Fruit fly (Drosophila melanogaster) whole organism, embryonic: ENCODE results near the gene Sec15.
A peak's percentile ranks its signal among the peaks of the same experiment; 100 is the strongest.

Source experiments
- Bteb2 ChIP-seq: fragments of 200-800 bp; sonication (Bioruptor generic); optimal IDR thresholded peaks from 2 replicates; lab custom pipeline; 2016; ENCODE audit warnings: missing biosample characterization, missing genetic modification characterization
- C15 ChIP-seq: fragments of 200-800 bp; sonication (Bioruptor generic); IDR thresholded peaks from 3 replicates; pipeline ENCODE4 v1.3.6; 2022; ENCODE audit warnings: missing biosample characterization, missing genetic modification characterization
- CG11695 ChIP-seq: fragments of 200-800 bp; sonication (Bioruptor generic); IDR thresholded peaks from 3 replicates; pipeline ENCODE4 v1.3.6; 2022; ENCODE audit warnings: missing biosample characterization, missing genetic modification characterization
- CG12071 ChIP-seq: fragments of 200-800 bp; sonication (Bioruptor generic); optimal IDR thresholded peaks from 3 replicates; lab custom pipeline; 2018; ENCODE audit warnings: missing biosample characterization, mild to moderate bottlenecking, missing genetic modification characterization
- CG1233 ChIP-seq: fragments of 200-800 bp; sonication (Bioruptor generic); optimal IDR thresholded peaks from 4 replicates; lab custom pipeline; 2018; ENCODE audit warnings: missing biosample characterization, mild to moderate bottlenecking, missing genetic modification characterization
- CG13296 ChIP-seq: fragments of 200-800 bp; sonication (Bioruptor generic); optimal IDR thresholded peaks from 3 replicates; lab custom pipeline; 2018; ENCODE audit warnings: missing biosample characterization, mild to moderate bottlenecking, missing genetic modification characterization
- CG17359 ChIP-seq: fragments of 200-800 bp; sonication (Bioruptor generic); optimal IDR thresholded peaks from 3 replicates; lab custom pipeline; 2018; ENCODE audit warnings: missing biosample characterization, mild to moderate bottlenecking, missing genetic modification characterization, moderate library complexity
- CG18011 ChIP-seq: fragments of 200-800 bp; sonication (Bioruptor generic); optimal IDR thresholded peaks from 2 replicates; lab custom pipeline; 2017; ENCODE audit warnings: missing biosample characterization, missing genetic modification characterization, mild to moderate bottlenecking, moderate library complexity, missing genotype
- CG18262 ChIP-seq: fragments of 200-800 bp; optimal IDR thresholded peaks from 3 replicates; lab custom pipeline; 2019; ENCODE audit warnings: missing biosample characterization, mild to moderate bottlenecking, missing genetic modification characterization, moderate library complexity
- CG18599 ChIP-seq: fragments of 200-800 bp; sonication (Bioruptor generic); optimal IDR thresholded peaks from 3 replicates; lab custom pipeline; 2017; ENCODE audit warnings: missing biosample characterization, missing genetic modification characterization, mild to moderate bottlenecking, moderate library complexity, missing genetic modification reagents
- CG18764 ChIP-seq: fragments of 200-800 bp; sonication (Bioruptor generic); optimal IDR thresholded peaks from 3 replicates; lab custom pipeline; 2016; ENCODE audit warnings: missing biosample characterization, missing genetic modification characterization
- CG31224 ChIP-seq: fragments of 200-800 bp; sonication (Bioruptor generic); IDR thresholded peaks from 2 replicates; pipeline ENCODE4 v1.3.6; 2022; ENCODE audit warnings: missing biosample characterization, missing genetic modification characterization
- CG3281 ChIP-seq: fragments of 200-800 bp; sonication (Bioruptor generic); optimal IDR thresholded peaks from 3 replicates; lab custom pipeline; 2017; ENCODE audit warnings: missing biosample characterization, mild to moderate bottlenecking, missing genetic modification characterization
- CG33557 ChIP-seq: fragments of 200-800 bp; sonication (Bioruptor generic); optimal IDR thresholded peaks from 2 replicates; lab custom pipeline; 2019; ENCODE audit warnings: missing biosample characterization, mild to moderate bottlenecking, missing genetic modification characterization, moderate library complexity
- CG4617 ChIP-seq: fragments of 200-800 bp; sonication (Bioruptor generic); optimal IDR thresholded peaks from 3 replicates; lab custom pipeline; 2016; ENCODE audit warnings: missing biosample characterization, missing genetic modification characterization, borderline replicate concordance
- CG4820 ChIP-seq: fragments of 200-800 bp; sonication (Bioruptor generic); optimal IDR thresholded peaks from 3 replicates; lab custom pipeline; 2016; ENCODE audit warnings: missing biosample characterization, missing genetic modification characterization
- CG6254 ChIP-seq: fragments of 200-800 bp; sonication (Bioruptor generic); optimal IDR thresholded peaks from 3 replicates; lab custom pipeline; 2017; ENCODE audit warnings: mild to moderate bottlenecking, missing biosample characterization, missing genetic modification reagents, missing genetic modification characterization
- CG7786 ChIP-seq: fragments of 200-800 bp; sonication (Bioruptor generic); optimal IDR thresholded peaks from 2 replicates; lab custom pipeline; 2016; ENCODE audit warnings: missing biosample characterization, missing genetic modification characterization
- CG8359 ChIP-seq: fragments of 200-800 bp; sonication (Bioruptor generic); optimal IDR thresholded peaks from 2 replicates; lab custom pipeline; 2017; ENCODE audit warnings: missing biosample characterization, mild to moderate bottlenecking, missing genetic modification characterization, borderline replicate concordance
- CG8944 ChIP-seq: fragments of 200-800 bp; sonication (Bioruptor generic); optimal IDR thresholded peaks from 3 replicates; lab custom pipeline; 2016; ENCODE audit warnings: missing biosample characterization, missing genetic modification characterization
- Chrac-16 ChIP-seq: fragments of 200-800 bp; sonication (Bioruptor generic); optimal IDR thresholded peaks from 3 replicates; lab custom pipeline; 2016; ENCODE audit warnings: missing biosample characterization, missing genetic modification characterization
- Dref ChIP-seq: fragments of 200-800 bp; sonication (Bioruptor generic); IDR thresholded peaks from 2 replicates; pipeline ENCODE4 v1.3.6; 2022; ENCODE audit warnings: missing biosample characterization, missing genetic modification characterization
- Hr3 ChIP-seq: fragments of 200-800 bp; sonication (Bioruptor generic); optimal IDR thresholded peaks from 3 replicates; lab custom pipeline; 2016; ENCODE audit warnings: missing biosample characterization, missing genetic modification characterization
- Hr78 ChIP-seq, 2 experiments: fragments of 200-800 bp in 1 of 2; fragments of >200 bp in 1 of 2; sonication (Bioruptor generic) in 1 of 2; optimal IDR thresholded peaks; 2 replicates each; lab custom pipeline; 2017 to 2019; ENCODE audit warnings: missing biosample characterization in 2 of 2, missing genetic modification characterization in 2 of 2, mild to moderate bottlenecking in 1 of 2, moderate library complexity in 1 of 2
- Lhr ChIP-seq: fragments of 200-800 bp; sonication (Bioruptor generic); optimal IDR thresholded peaks from 3 replicates; lab custom pipeline; 2017; ENCODE audit warnings: mild to moderate bottlenecking, missing biosample characterization, missing genetic modification reagents, missing genetic modification characterization
- Oli ChIP-seq: fragments of 200-800 bp; sonication (Bioruptor generic); optimal IDR thresholded peaks from 2 replicates; lab custom pipeline; 2018; ENCODE audit warnings: missing biosample characterization, mild to moderate bottlenecking, missing genetic modification characterization, moderate library complexity
- Sox100B ChIP-seq: fragments of 200-800 bp; sonication (Bioruptor generic); optimal IDR thresholded peaks from 3 replicates; lab custom pipeline; 2018; ENCODE audit warnings: missing biosample characterization, mild to moderate bottlenecking, missing genetic modification characterization
- Tbp ChIP-seq: fragments of >200 bp; optimal IDR thresholded peaks from 2 replicates; lab custom pipeline; 2018; ENCODE audit warnings: missing biosample characterization, missing genetic modification characterization
- bbx ChIP-seq: fragments of 200-800 bp; sonication (Bioruptor generic); IDR thresholded peaks from 2 replicates; pipeline ENCODE4 v1.3.6; 2022; ENCODE audit warnings: missing biosample characterization, missing genetic modification characterization; ENCODE audit not compliant: partially characterized antibody
- br ChIP-seq: fragments of >200 bp; optimal IDR thresholded peaks from 2 replicates; lab custom pipeline; 2017
- btn ChIP-seq: fragments of 200-800 bp; sonication (Bioruptor generic); optimal IDR thresholded peaks from 2 replicates; lab custom pipeline; 2016; ENCODE audit warnings: missing biosample characterization, missing genetic modification characterization
- chif ChIP-seq, 2 experiments: fragments of 200-800 bp; sonication (Bioruptor generic); optimal IDR thresholded peaks; 3 replicates each; lab custom pipeline; 2016; ENCODE audit warnings: missing biosample characterization in 2 of 2, missing genetic modification characterization in 2 of 2
- dm ChIP-seq: fragments of 200-800 bp; sonication (Bioruptor generic); optimal IDR thresholded peaks from 3 replicates; lab custom pipeline; 2016; ENCODE audit warnings: missing biosample characterization, missing genetic modification characterization
- fd96Cb ChIP-seq: fragments of 200-800 bp; sonication (Bioruptor generic); optimal IDR thresholded peaks from 2 replicates; lab custom pipeline; 2018; ENCODE audit warnings: missing biosample characterization, mild to moderate bottlenecking, missing genetic modification characterization, moderate library complexity
- gem ChIP-seq: fragments of 200-800 bp; sonication (Bioruptor generic); optimal IDR thresholded peaks from 2 replicates; lab custom pipeline; 2019; ENCODE audit warnings: missing biosample characterization, mild to moderate bottlenecking, missing genetic modification characterization, moderate library complexity
- gt ChIP-seq: fragments of 200-800 bp; sonication (Bioruptor generic); IDR thresholded peaks from 2 replicates; pipeline ENCODE4 v1.3.6; 2022; ENCODE audit warnings: missing biosample characterization, missing genetic modification characterization
- hbn ChIP-seq: fragments of 200-800 bp; sonication (Bioruptor generic); IDR thresholded peaks from 2 replicates; pipeline ENCODE4 v1.3.6; 2022; ENCODE audit warnings: missing biosample characterization, missing genetic modification characterization; ENCODE audit not compliant: partially characterized antibody
- her ChIP-seq: fragments of 200-800 bp; sonication (Bioruptor generic); optimal IDR thresholded peaks from 2 replicates; lab custom pipeline; 2016; ENCODE audit warnings: missing biosample characterization, missing genetic modification characterization
- jing ChIP-seq: fragments of 200-800 bp; sonication (Bioruptor generic); optimal IDR thresholded peaks from 2 replicates; lab custom pipeline; 2018; ENCODE audit warnings: missing biosample characterization, mild to moderate bottlenecking, missing genetic modification characterization
- kni ChIP-seq: fragments of 200-800 bp; sonication (Bioruptor generic); optimal IDR thresholded peaks from 3 replicates; lab custom pipeline; 2017; ENCODE audit warnings: mild to moderate bottlenecking, missing biosample characterization, missing genetic modification reagents, missing genetic modification characterization
- odd ChIP-seq: fragments of 200-800 bp; sonication (Bioruptor generic); optimal IDR thresholded peaks from 2 replicates; lab custom pipeline; 2017; ENCODE audit warnings: missing biosample characterization, mild to moderate bottlenecking, missing genetic modification characterization
- onecut ChIP-seq: fragments of 200-800 bp; sonication (Bioruptor generic); IDR thresholded peaks from 2 replicates; pipeline ENCODE4 v1.3.6; 2022; ENCODE audit warnings: missing biosample characterization, missing genetic modification characterization
- ranshi ChIP-seq: fragments of 200-800 bp; sonication (Bioruptor generic); IDR thresholded peaks from 2 replicates; pipeline ENCODE4 v1.3.6; 2022; ENCODE audit warnings: missing biosample characterization, missing genetic modification characterization
- row ChIP-seq: fragments of 200-800 bp; sonication (Bioruptor generic); IDR thresholded peaks from 3 replicates; pipeline ENCODE4 v1.3.6; 2022; ENCODE audit warnings: missing biosample characterization, missing genetic modification characterization
- schlank ChIP-seq: fragments of 200-800 bp; sonication (Bioruptor generic); optimal IDR thresholded peaks from 2 replicates; lab custom pipeline; 2018; ENCODE audit warnings: missing biosample characterization, mild to moderate bottlenecking, missing genetic modification characterization
- sob ChIP-seq: fragments of 200-800 bp; sonication (Bioruptor generic); IDR thresholded peaks from 2 replicates; pipeline ENCODE4 v1.3.6; 2022; ENCODE audit warnings: missing biosample characterization, missing genetic modification characterization
- stwl ChIP-seq: fragments of 200-800 bp; sonication (Bioruptor generic); optimal IDR thresholded peaks from 3 replicates; lab custom pipeline; 2018; ENCODE audit warnings: missing biosample characterization, mild to moderate bottlenecking, missing genetic modification characterization, moderate library complexity
- tio ChIP-seq: fragments of 200-800 bp; sonication (Bioruptor generic); optimal IDR thresholded peaks from 2 replicates; lab custom pipeline; 2017; ENCODE audit warnings: missing biosample characterization, missing genetic modification characterization, inconsistent platforms
- trh ChIP-seq: fragments of 200-800 bp; sonication (Bioruptor generic); optimal IDR thresholded peaks from 2 replicates; lab custom pipeline; 2016; ENCODE audit warnings: missing biosample characterization, missing genetic modification characterization
- usp ChIP-seq: fragments of >200 bp; optimal IDR thresholded peaks from 2 replicates; lab custom pipeline; 2017; ENCODE audit warnings: missing biosample characterization, missing genetic modification characterization

The Sec15 gene

dm6 chr3R:21138220-21138754 is 30.5 kb upstream of the Sec15 start, which contains the start of gene meigo (continued):
- TF ChIP-seq CG18599 (no peak), kni (GFP tag; lab: Kevin White, UChicago) (peak; percentile 43), CG18262 (peak; percentile 74), CG7786 (GFP tag; lab: Kevin White, UChicago) (peak; percentile 46), odd (GFP tag; lab: Kevin White, UChicago) (no peak), onecut (GFP tag; lab: Robert Waterston, UW) (peak; percentile 9; the same call in 1 of the 2 replicates), Tbp (GFP tag; lab: Kevin White, UChicago) (peak; percentile 52), CG4617 (GFP tag; lab: Kevin White, UChicago) (peak; percentile 68), CG11695 (GFP tag; lab: Robert Waterston, UW) (no peak), hbn (GFP tag; lab: Robert Waterston, UW) (no peak), CG18011 (GFP tag; lab: Kevin White, UChicago) (peak; percentile 54), CG6254 (no peak), Sox100B (GFP tag; lab: Kevin White, UChicago) (no peak), sob (GFP tag; lab: Robert Waterston, UW) (peak; percentile 77), CG31224 (GFP tag; lab: Robert Waterston, UW) (no peak), CG1233 (GFP tag; lab: Kevin White, UChicago) (peak; percentile 47), Chrac-16 (GFP tag; lab: Kevin White, UChicago) (peak; percentile 59), jing (GFP tag; lab: Kevin White, UChicago) (no peak), C15 (GFP tag; lab: Robert Waterston, UW) (0 out of 3 replicates have a peak, but pooled peaks have one; percentile 13), usp (GFP tag; lab: Kevin White, UChicago) (no peak), Hr3 (peak; percentile 68), CG4820 (GFP tag; lab: Kevin White, UChicago) (peak; percentile 42), dm (GFP tag; lab: Kevin White, UChicago) (peak; percentile 32), CG8359 (no peak), bbx (GFP tag; lab: Robert Waterston, UW) (no peak; the same call in 1 of the 2 replicates), fd96Cb (peak; percentile 54), stwl (peak; percentile 66), CG12071 (GFP tag; lab: Kevin White, UChicago) (no peak), CG13296 (GFP tag; lab: Kevin White, UChicago) (peak; percentile 76), Oli (peak; percentile 53), tio (GFP tag; lab: Kevin White, UChicago) (no peak), Hr78 (GFP tag; optimal IDR thresholded peaks at IDR 0.05; lab: Kevin White, UChicago) (no peak), Bteb2 (peak; percentile 35), ranshi (GFP tag; lab: Robert Waterston, UW) (0 out of 2 replicates have a peak, but pooled peaks have one; percentile 28), CG18764 (GFP tag; lab: Kevin White, UChicago) (peak; percentile 58), Dref (GFP tag; lab: Robert Waterston, UW) (peak; percentile 79), chif (GFP tag; optimal IDR thresholded peaks at IDR 0.05; lab: Kevin White, UChicago) (peak in 1 of 2 experiments; percentile 22), br (no peak), CG3281 (peak; percentile 84), row (peak; percentile 95), CG33557 (GFP tag; lab: Kevin White, UChicago) (peak; percentile 48), gt (GFP tag; lab: Robert Waterston, UW) (no peak), trh (GFP tag; lab: Kevin White, UChicago) (no peak), CG17359 (tag; lab: Kevin White, UChicago) (peak; percentile 56), btn (GFP tag; lab: Kevin White, UChicago) (no peak), Lhr (GFP tag; lab: Kevin White, UChicago) (peak; percentile 46), schlank (tag; lab: Kevin White, UChicago) (peak; percentile 17), CG8944 (peak; percentile 48), her (GFP tag; lab: Kevin White, UChicago) (no peak), gem (tag; lab: Kevin White, UChicago) (peak; percentile 82)
